Worm (Caenorhabditis elegans) whole organism, L4/young adult: ENCODE results near the gene paml-1.

Source experiments
- W03F9.2 ChIP-seq: fragments of 150-350 bp; optimal IDR thresholded peaks from 2 replicates; lab custom pipeline; 2014; ENCODE audit warnings: missing biosample characterization, missing genetic modification characterization
- dao-5 ChIP-seq: sonication (generic microtip); optimal IDR thresholded peaks from 2 replicates; lab custom pipeline; 2016; ENCODE audit warnings: missing genotype, missing genetic modification characterization, moderate library complexity, missing compliant biosample characterization
- him-1 ChIP-seq: sonication (generic microtip); optimal IDR thresholded peaks from 2 replicates; lab custom pipeline; 2016; ENCODE audit warnings: missing genotype, missing genetic modification reagents, missing genetic modification characterization, missing compliant biosample characterization

DNA sequence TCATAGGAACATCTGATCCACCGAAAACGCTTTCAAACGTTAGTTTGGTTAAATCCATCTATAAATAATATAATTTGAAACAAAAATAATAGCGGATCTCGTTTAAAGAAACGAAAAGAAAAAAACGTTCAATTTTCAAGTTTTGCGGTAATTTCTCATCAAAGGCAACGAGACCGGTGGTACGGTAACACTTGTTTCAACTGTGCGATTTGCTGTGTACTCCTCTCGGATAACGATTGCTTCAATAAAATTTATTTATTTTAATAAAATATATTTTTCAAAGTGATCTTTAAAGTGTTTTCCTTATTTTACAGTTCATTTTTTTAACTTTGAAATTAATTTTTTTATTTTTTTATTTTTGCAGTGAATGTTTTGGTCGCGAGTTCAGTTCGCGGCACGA lies 15.3 kb downstream of the paml-1 start, which contains the start of the genes rde-4 and cox-14:
- peak; percentile 82 for TF ChIP-seq W03F9.2 (tag; lab: Kevin White, UChicago)
- TF ChIP-seq him-1 (tag; lab: Kevin White, UChicago) = no peak
- no peak for TF ChIP-seq dao-5 (tag; lab: Kevin White, UChicago)
